Fruit fly (Drosophila melanogaster) whole organism, pupa: ENCODE data around the gene Ace.

Experiments used
- CG10348 ChIP-seq: fragments of 200-800 bp; sonication (Bioruptor generic); IDR thresholded peaks from 2 replicates; pipeline ENCODE4 v1.3.6; 2022; ENCODE audit warnings: missing biosample characterization, missing genetic modification characterization
- CG12605 ChIP-seq: fragments of 200-800 bp; sonication (Bioruptor generic); IDR thresholded peaks from 2 replicates; pipeline ENCODE4 v1.3.6; 2022; ENCODE audit warnings: missing biosample characterization, missing genetic modification characterization
- CG13204 ChIP-seq: fragments of 200-800 bp; sonication (Bioruptor generic); optimal IDR thresholded peaks from 2 replicates; lab custom pipeline; 2018; ENCODE audit warnings: missing biosample characterization, mild to moderate bottlenecking, missing genetic modification characterization, moderate library complexity
- CG14655 ChIP-seq: fragments of 200-800 bp; sonication (Bioruptor generic); optimal IDR thresholded peaks from 3 replicates; lab custom pipeline; 2017; ENCODE audit warnings: mild to moderate bottlenecking, missing biosample characterization, missing genetic modification reagents, missing genetic modification characterization
- CG15710 ChIP-seq: fragments of 200-800 bp; sonication (Bioruptor generic); optimal IDR thresholded peaks from 2 replicates; lab custom pipeline; 2018; ENCODE audit warnings: missing biosample characterization, mild to moderate bottlenecking, missing genetic modification characterization, moderate library complexity
- CG32121 ChIP-seq: fragments of 200-800 bp; sonication (Bioruptor generic); IDR thresholded peaks from 2 replicates; pipeline ENCODE4 v1.3.6; 2022; ENCODE audit warnings: missing biosample characterization, missing genetic modification characterization
- CG4496 ChIP-seq: fragments of 200-800 bp; sonication (Bioruptor generic); IDR thresholded peaks from 3 replicates; pipeline ENCODE4 v1.3.6; 2022; ENCODE audit warnings: missing biosample characterization, missing genetic modification characterization
- CG9948 ChIP-seq: fragments of 200-800 bp; sonication (Bioruptor generic); optimal IDR thresholded peaks from 2 replicates; lab custom pipeline; 2018; ENCODE audit warnings: missing biosample characterization, mild to moderate bottlenecking, missing genetic modification characterization, moderate library complexity
- EcR ChIP-seq: fragments of 200-800 bp; sonication (Bioruptor generic); optimal IDR thresholded peaks from 3 replicates; lab custom pipeline; 2019; ENCODE audit warnings: missing biosample characterization, missing genetic modification characterization, mild to moderate bottlenecking, moderate library complexity, missing genetic modification reagents
- Ets98B ChIP-seq: fragments of 200-800 bp; sonication (Bioruptor generic); IDR thresholded peaks from 2 replicates; pipeline ENCODE4 v1.3.6; 2022; ENCODE audit warnings: missing biosample characterization, missing genetic modification characterization
- Pif1B ChIP-seq: fragments of 200-800 bp; sonication (Bioruptor generic); optimal IDR thresholded peaks from 3 replicates; lab custom pipeline; 2016; ENCODE audit warnings: missing biosample characterization, missing genetic modification characterization
- fd96Ca ChIP-seq: fragments of 200-800 bp; sonication (Bioruptor generic); IDR thresholded peaks from 3 replicates; pipeline ENCODE4 v1.3.6; 2022; ENCODE audit warnings: missing biosample characterization, missing genetic modification characterization
- rn ChIP-seq: fragments of 200-800 bp; sonication (Bioruptor generic); IDR thresholded peaks from 2 replicates; pipeline ENCODE4 v1.3.6; 2022; ENCODE audit warnings: missing biosample characterization, missing genetic modification characterization

DNA sequence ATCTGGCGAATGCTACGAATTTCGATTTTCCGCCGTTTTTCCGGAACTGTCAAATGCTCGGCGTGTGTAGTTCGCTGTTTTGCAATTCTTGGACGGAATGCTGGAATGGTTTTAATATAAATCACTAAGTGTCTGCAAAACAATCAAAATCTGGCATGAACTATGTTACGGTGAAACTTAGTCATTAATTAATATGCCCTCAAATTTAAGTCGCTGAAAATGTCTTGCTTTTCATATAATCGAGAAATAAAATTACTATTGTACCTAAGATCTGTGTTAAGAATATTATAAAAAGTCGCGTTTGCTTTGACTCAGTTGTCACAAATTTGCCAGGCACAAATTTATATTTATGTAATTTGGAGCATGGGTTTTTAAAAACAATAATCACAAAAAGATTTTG, 68.0 kb downstream of the Ace start, which contains the start of gene CG8141:
- TF ChIP-seq EcR (no peak), rn (GFP tag; lab: Robert Waterston, UW) (no peak), CG14655 (no peak), CG9948 (tag; lab: Kevin White, UChicago) (no peak), CG12605 (no peak), CG4496 (GFP tag; lab: Robert Waterston, UW) (no peak), CG10348 (GFP tag; lab: Robert Waterston, UW) (no peak), CG15710 (tag; lab: Kevin White, UChicago) (no peak), CG13204 (GFP tag; lab: Kevin White, UChicago) (no peak), Pif1B (GFP tag; lab: Kevin White, UChicago) (no peak), Ets98B (GFP tag; lab: Robert Waterston, UW) (no peak), fd96Ca (GFP tag; lab: Robert Waterston, UW) (no peak), CG32121 (GFP tag; lab: Robert Waterston, UW) (no peak)
